Fruit fly (Drosophila melanogaster): ENCODE results near the gene Or67c.

dm6 chr3L:10206226-10206968, 38.1 kb downstream of the Or67c start:
- TF ChIP-seq CG8478 (optimal IDR thresholded peaks at IDR 0.05) (no peak), usp (GFP tag; optimal IDR thresholded peaks at IDR 0.05) (no peak), pan (optimal IDR thresholded peaks at IDR 0.05) (no peak), EcR (GFP tag; optimal IDR thresholded peaks at IDR 0.05) (no peak), psq (optimal IDR thresholded peaks at IDR 0.05) (no peak)
